Worm (Caenorhabditis elegans) whole organism, midembryonic: Measurements from ENCODE around the gene Y45G5AM.7.

Experiments used
- T22C8.4 ChIP-seq: fragments of 200-800 bp; sonication (Bioruptor generic); IDR thresholded peaks from 2 replicates; pipeline ENCODE4 v1.3.6; 2022; ENCODE audit warnings: missing genetic modification characterization, missing compliant biosample characterization
- klf-2 ChIP-seq: fragments of 200-800 bp; sonication (Bioruptor generic); conservative IDR thresholded peaks from 2 replicates; pipeline ENCODE4 v1.3.6; 2022; ENCODE audit warnings: missing genetic modification reagents, missing genetic modification characterization, missing compliant biosample characterization
- ztf-29 ChIP-seq: fragments of 200-800 bp; sonication (Bioruptor generic); IDR thresholded peaks from 2 replicates; pipeline ENCODE4 v1.3.6; 2022; ENCODE audit warnings: missing genetic modification reagents, missing genetic modification characterization, missing compliant biosample characterization

- no peak for TF ChIP-seq ztf-29 (GFP tag; lab: Robert Waterston, UW)
- TF ChIP-seq klf-2 (GFP tag; lab: Robert Waterston, UW): no peak
- TF ChIP-seq T22C8.4: no peak
These were observed 25.8 kb downstream of the Y45G5AM.7 start, which contains the start of gene Y45G5AL.1 for ce11 chrV:4144205-4144604.
